Fruit fly (Drosophila melanogaster): ENCODE measurements around the gene Rpp14a.

dm6 chr3R:30056592-30057135 is at the start of gene Rpp14a, which contains the start of gene CG7950:
- peak; percentile 83 for TF ChIP-seq CG14711 (tag; optimal IDR thresholded peaks at IDR 0.05)
- peak; percentile 87 for TF ChIP-seq toe (GFP tag; optimal IDR thresholded peaks at IDR 0.05)
- peak; percentile 73 for TF ChIP-seq tj (GFP tag; optimal IDR thresholded peaks at IDR 0.05)
- peak; percentile 40 for TF ChIP-seq cic (GFP tag; optimal IDR thresholded peaks at IDR 0.05)

Measured in whole organism, adult.